Worm (Caenorhabditis elegans) whole organism, mixed stage, embryonic: Measurements from ENCODE around the gene pxl-1.

Experiments
- ces-1 ChIP-seq: fragments of 150-350 bp; optimal IDR thresholded peaks from 2 replicates; lab custom pipeline; 2014; ENCODE audit warnings: missing biosample characterization, missing genetic modification reagents, missing genetic modification characterization
- ztf-11 ChIP-seq: fragments of 150-350 bp; optimal IDR thresholded peaks from 2 replicates; lab custom pipeline; 2014; ENCODE audit warnings: missing biosample characterization, missing genetic modification characterization

The pxl-1 gene

ce11 chrIII:5840277-5840676 is 55.5 kb downstream of the pxl-1 start:
- TF ChIP-seq ces-1 (GFP tag; lab: Kevin White, UChicago), result peak; percentile 27
- TF ChIP-seq ztf-11 (tag; lab: Kevin White, UChicago), result no peak
